Fruit fly (Drosophila melanogaster): ENCODE results near the gene CG9399.

CG9399 gene

dm6 chr3R:9586663-9587248, 12.7 kb upstream of the CG9399 start, which contains the start of gene P58IPK (continued):
- peak; percentile 52 for TF ChIP-seq slp2 (GFP tag; optimal IDR thresholded peaks at IDR 0.05)
- peak; percentile 98 for TF ChIP-seq Xbp1 (GFP tag; optimal IDR thresholded peaks at IDR 0.05)
- TF ChIP-seq mirr (GFP tag; optimal IDR thresholded peaks at IDR 0.05): peak; percentile 0
- TF ChIP-seq CG11504 (tag; optimal IDR thresholded peaks at IDR 0.05): no peak
- peak; percentile 54 for TF ChIP-seq crc (GFP tag; optimal IDR thresholded peaks at IDR 0.05)
- no peak for TF ChIP-seq seq (GFP tag; IDR thresholded peaks at IDR 0.05)
- no peak for TF ChIP-seq cato (GFP tag; optimal IDR thresholded peaks at IDR 0.05; ENCODE audit: borderline replicate concordance)
- no peak for TF ChIP-seq gcm2 (GFP tag; optimal IDR thresholded peaks at IDR 0.05)
- peak; percentile 56 for TF ChIP-seq CG14667 (GFP tag; IDR thresholded peaks at IDR 0.05)
- no peak for TF ChIP-seq Asciz (GFP tag; optimal IDR thresholded peaks at IDR 0.05)
- TF ChIP-seq lab (GFP tag; optimal IDR thresholded peaks at IDR 0.05): peak; percentile 40
- TF ChIP-seq CG14441 (GFP tag; IDR thresholded peaks at IDR 0.05): peak; percentile 77
- peak; percentile 88 for TF ChIP-seq ato (GFP tag; IDR thresholded peaks at IDR 0.05; ENCODE audit: partially characterized antibody)
- TF ChIP-seq BEAF-32 (GFP tag; optimal IDR thresholded peaks at IDR 0.05): peak; percentile 99
- no peak for TF ChIP-seq CG12071 (GFP tag; optimal IDR thresholded peaks at IDR 0.05)
- peak; percentile 82 for TF ChIP-seq Sin3A (optimal IDR thresholded peaks at IDR 0.05)
- no peak for TF ChIP-seq ATbp (GFP tag; optimal IDR thresholded peaks at IDR 0.05)
- TF ChIP-seq CG17912 (GFP tag; optimal IDR thresholded peaks at IDR 0.05): no peak
- peak; percentile 27 for TF ChIP-seq Nf-YB (GFP tag; optimal IDR thresholded peaks at IDR 0.05)
- TF ChIP-seq Nf-YC (tag; optimal IDR thresholded peaks at IDR 0.05): peak; percentile 41
- TF ChIP-seq CG10366 (GFP tag; IDR thresholded peaks at IDR 0.05): peak; percentile 56
- peak; percentile 73 for TF ChIP-seq YL-1 (GFP tag; optimal IDR thresholded peaks at IDR 0.05)
- no peak for TF ChIP-seq tll (GFP tag; optimal IDR thresholded peaks at IDR 0.05)
- TF ChIP-seq CG4820 (GFP tag; optimal IDR thresholded peaks at IDR 0.05): peak; percentile 43
- TF ChIP-seq az2 (GFP tag; optimal IDR thresholded peaks at IDR 0.05): peak; percentile 64
- peak; percentile 68 for TF ChIP-seq gem (tag; optimal IDR thresholded peaks at IDR 0.05)
- no peak for TF ChIP-seq Hand (GFP tag; optimal IDR thresholded peaks at IDR 0.05)
- peak; percentile 75 for TF ChIP-seq Chrac-16 (GFP tag; optimal IDR thresholded peaks at IDR 0.05)
- no peak for TF ChIP-seq zf30C (GFP tag; optimal IDR thresholded peaks at IDR 0.05)
- TF ChIP-seq en (GFP tag; optimal IDR thresholded peaks at IDR 0.05): peak; percentile 14
- peak; percentile 88 for TF ChIP-seq CG14860 (GFP tag; IDR thresholded peaks at IDR 0.05; ENCODE audit: partially characterized antibody)
- no peak for TF ChIP-seq otp (GFP tag; IDR thresholded peaks at IDR 0.05)
- TF ChIP-seq HLH4C (GFP tag; IDR thresholded peaks at IDR 0.05; ENCODE audit: partially characterized antibody): peak; percentile 89
- peak; percentile 26 for TF ChIP-seq CG9437 (GFP tag; optimal IDR thresholded peaks at IDR 0.05)
- peak; percentile 65 for TF ChIP-seq Dbx (GFP tag; IDR thresholded peaks at IDR 0.05)
- peak; percentile 20; the same call in 1 of the 2 replicates for TF ChIP-seq CG4730 (GFP tag; IDR thresholded peaks at IDR 0.05)
- no peak for TF ChIP-seq ac (GFP tag; optimal IDR thresholded peaks at IDR 0.05)
- TF ChIP-seq CG4854 (GFP tag; optimal IDR thresholded peaks at IDR 0.05): peak; percentile 33
- peak; percentile 97 for TF ChIP-seq Sry-δ (GFP tag; optimal IDR thresholded peaks at IDR 0.05)
- TF ChIP-seq CG1024 (GFP tag; IDR thresholded peaks at IDR 0.05): no peak
- peak; percentile 92 for TF ChIP-seq Scr (GFP tag; IDR thresholded peaks at IDR 0.05; ENCODE audit: partially characterized antibody)
- peak; percentile 53 for TF ChIP-seq CG1792 (GFP tag; optimal IDR thresholded peaks at IDR 0.05)
- TF ChIP-seq bab2 (GFP tag; optimal IDR thresholded peaks at IDR 0.05): peak; percentile 70
- no peak for TF ChIP-seq abd-A (tag; optimal IDR thresholded peaks at IDR 0.05)
- no peak for TF ChIP-seq gsb-n (tag; optimal IDR thresholded peaks at IDR 0.05)
- TF ChIP-seq CG1233 (GFP tag; optimal IDR thresholded peaks at IDR 0.05): peak; percentile 16
- TF ChIP-seq CG17568 (GFP tag; optimal IDR thresholded peaks at IDR 0.05): no peak
- TF ChIP-seq CG4707 (GFP tag; optimal IDR thresholded peaks at IDR 0.05): no peak
- peak in 1 of 2 experiments; percentile 78 for TF ChIP-seq Hr51 (GFP tag; optimal IDR thresholded peaks at IDR 0.05)

Measured in whole organism, embryonic.